Fruit fly (Drosophila melanogaster) whole organism, embryonic: Measurements from ENCODE around the gene CG17270.

Experiments used
- CG1647 ChIP-seq: fragments of 200-800 bp; sonication (Bioruptor generic); optimal IDR thresholded peaks from 3 replicates; lab custom pipeline; 2016; ENCODE audit warnings: missing biosample characterization, missing genetic modification characterization
- Scr ChIP-seq: fragments of 200-800 bp; sonication (Bioruptor generic); IDR thresholded peaks from 2 replicates; pipeline ENCODE4 v1.3.6; 2022; ENCODE audit warnings: missing biosample characterization, missing genetic modification characterization; ENCODE audit not compliant: partially characterized antibody
- Sox100B ChIP-seq: fragments of 200-800 bp; sonication (Bioruptor generic); optimal IDR thresholded peaks from 3 replicates; lab custom pipeline; 2018; ENCODE audit warnings: missing biosample characterization, mild to moderate bottlenecking, missing genetic modification characterization
- eyg ChIP-seq: fragments of 200-800 bp; sonication (Bioruptor generic); optimal IDR thresholded peaks from 3 replicates; lab custom pipeline; 2016; ENCODE audit warnings: missing biosample characterization, missing genetic modification characterization
- gsb-n ChIP-seq: fragments of 200-800 bp; sonication (Bioruptor generic); optimal IDR thresholded peaks from 3 replicates; lab custom pipeline; 2018; ENCODE audit warnings: missing biosample characterization, mild to moderate bottlenecking, missing genetic modification characterization
- sob ChIP-seq: fragments of 200-800 bp; sonication (Bioruptor generic); IDR thresholded peaks from 2 replicates; pipeline ENCODE4 v1.3.6; 2022; ENCODE audit warnings: missing biosample characterization, missing genetic modification characterization

dm6 chr3R:20823704-20824454 lies 5.2 kb upstream of the CG17270 start, which contains the start of gene CG17272:
- TF ChIP-seq CG1647 (GFP tag; lab: Kevin White, UChicago) (no peak), Scr (GFP tag; lab: Robert Waterston, UW) (no peak), sob (GFP tag; lab: Robert Waterston, UW) (no peak), gsb-n (no peak), eyg (GFP tag; lab: Kevin White, UChicago) (no peak), Sox100B (GFP tag; lab: Kevin White, UChicago) (no peak)
